Fruit fly (Drosophila melanogaster) S2 (cell line): ENCODE measurements around the gene CG12725.

Source experiments
- CG8478 ChIP-seq: fragments of >200 bp; optimal IDR thresholded peaks from 2 replicates; lab custom pipeline; 2018
- CTCF ChIP-seq, 2 experiments: fragments of >200 bp; optimal IDR thresholded peaks; 2 replicates each; lab custom pipeline; 2018

dm6 chrX:13403962-13404830, 1.5 kb upstream of the CG12725 start, which contains the start of gene GstT4:
- TF ChIP-seq CG8478 (lab: Kevin White, UChicago) = no peak
- TF ChIP-seq CTCF (optimal IDR thresholded peaks at IDR 0.05; lab: Kevin White, UChicago) = no peak
